Worm (Caenorhabditis elegans): ENCODE measurements around the gene ima-1.

The ima-1 gene

DNA sequence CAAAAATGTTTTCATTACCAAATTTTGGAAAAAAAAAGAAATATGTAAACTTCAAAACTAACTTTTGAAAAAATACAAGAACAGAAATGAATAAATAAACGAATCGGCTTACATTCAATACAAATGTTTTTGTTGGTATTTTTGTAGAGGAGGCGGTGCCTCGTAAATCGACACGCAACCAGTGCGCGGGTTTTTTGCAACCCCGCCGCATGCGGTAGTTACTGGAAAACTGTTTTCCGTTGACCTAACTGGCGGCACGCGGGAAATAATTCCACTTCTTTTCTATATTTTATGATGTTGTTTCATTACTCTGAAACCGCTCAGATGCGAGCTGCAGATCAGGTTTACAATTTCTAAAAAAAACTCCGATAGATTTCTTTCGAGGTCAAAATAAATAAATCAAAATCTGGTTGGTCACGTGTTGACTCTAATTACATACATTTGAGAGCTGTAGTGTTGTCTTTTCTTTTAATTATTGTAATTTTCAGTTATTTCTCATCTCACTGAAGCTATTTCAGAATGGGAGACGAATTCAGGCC, at the start of gene ima-1, which contains the start of gene dvc-1:
Gene ima-1, plus strand, starts transcription at position 489 of the 539 bp plus-strand sequence.
Gene dvc-1, minus strand, starts transcription at position 145 of the 539 bp plus-strand sequence.
- TF ChIP-seq unc-62 (GFP tag; optimal IDR thresholded peaks at IDR 0.05) (no peak), pha-4 (tag; optimal IDR thresholded peaks at IDR 0.05) (no peak), zip-8 (tag; optimal IDR thresholded peaks at IDR 0.05) (no peak), blmp-1 (tag; optimal IDR thresholded peaks at IDR 0.05) (peak; percentile 64), ztf-11 (tag; optimal IDR thresholded peaks at IDR 0.05) (peak; percentile 89), mls-2 (tag; optimal IDR thresholded peaks at IDR 0.05) (peak; percentile 87), ceh-83 (GFP tag; optimal IDR thresholded peaks at IDR 0.05) (peak; percentile 59), hlh-1 (tag; optimal IDR thresholded peaks at IDR 0.05) (peak; percentile 48), mep-1 (tag; optimal IDR thresholded peaks at IDR 0.05) (peak; percentile 75), sptf-1 (tag; optimal IDR thresholded peaks at IDR 0.05) (peak; percentile 89), elt-3 (tag; optimal IDR thresholded peaks at IDR 0.05) (no peak), drap-1 (GFP tag; optimal IDR thresholded peaks at IDR 0.05) (peak; percentile 69), nhr-2 (tag; optimal IDR thresholded peaks at IDR 0.05) (no peak), flh-1 (GFP tag; optimal IDR thresholded peaks at IDR 0.05) (no peak), nhr-12 (tag; optimal IDR thresholded peaks at IDR 0.05) (peak; percentile 56), unc-120 (tag; optimal IDR thresholded peaks at IDR 0.05; ENCODE audit: poor library complexity, severe bottlenecking) (peak; percentile 54), nhr-76 (tag; optimal IDR thresholded peaks at IDR 0.05) (peak; percentile 70), unc-39 (tag; optimal IDR thresholded peaks at IDR 0.05) (no peak), cnd-1 (tag; optimal IDR thresholded peaks at IDR 0.05) (peak; percentile 76), elt-1 (tag; optimal IDR thresholded peaks at IDR 0.05; ENCODE audit: borderline replicate concordance, insufficient read depth) (peak; percentile 2), snpc-4 (tag; optimal IDR thresholded peaks at IDR 0.05) (no peak), ces-1 (GFP tag; optimal IDR thresholded peaks at IDR 0.05) (peak; percentile 36), ceh-43 (GFP tag; optimal IDR thresholded peaks at IDR 0.05) (peak; percentile 82), lsy-2 (tag; optimal IDR thresholded peaks at IDR 0.05) (peak; percentile 56), tbx-8 (GFP tag; optimal IDR thresholded peaks at IDR 0.05) (no peak), nhr-237 (tag; optimal IDR thresholded peaks at IDR 0.05) (peak; percentile 61), mab-5 (tag; optimal IDR thresholded peaks at IDR 0.05) (no peak), ham-2 (GFP tag; optimal IDR thresholded peaks at IDR 0.05) (peak; percentile 14), lin-32 (GFP tag; optimal IDR thresholded peaks at IDR 0.05) (no peak), M03D4.4 (tag; optimal IDR thresholded peaks at IDR 0.05) (peak; percentile 78), bed-3 (GFP tag; optimal IDR thresholded peaks at IDR 0.05) (peak; percentile 44), nhr-28 (tag; optimal IDR thresholded peaks at IDR 0.05) (peak; percentile 8), sem-2 (GFP tag; optimal IDR thresholded peaks at IDR 0.05) (peak; percentile 65), ceh-39 (tag; optimal IDR thresholded peaks at IDR 0.05) (no peak), lin-13 (tag; optimal IDR thresholded peaks at IDR 0.05) (no peak)

- TF ChIP-seq unc-39 (tag; optimal IDR thresholded peaks at IDR 0.05) = no peak
- no peak for TF ChIP-seq ces-1 (GFP tag; optimal IDR thresholded peaks at IDR 0.05)
- no peak for TF ChIP-seq drap-1 (GFP tag; optimal IDR thresholded peaks at IDR 0.05)
- no peak for TF ChIP-seq nhr-12 (tag; optimal IDR thresholded peaks at IDR 0.05)
- no peak for TF ChIP-seq elt-3 (tag; optimal IDR thresholded peaks at IDR 0.05)
- TF ChIP-seq sptf-1 (tag; optimal IDR thresholded peaks at IDR 0.05) = no peak
- no peak for TF ChIP-seq unc-62 (GFP tag; optimal IDR thresholded peaks at IDR 0.05)
- TF ChIP-seq hlh-1 (tag; optimal IDR thresholded peaks at IDR 0.05) = no peak
- no peak for TF ChIP-seq nhr-237 (tag; optimal IDR thresholded peaks at IDR 0.05)
Measured at ce11 chrV:11190983-11191382, 48.5 kb upstream of the ima-1 start, which contains the start of gene lgc-49. TSS of gene lgc-49 (plus strand) at chrV:11191283.

DNA sequence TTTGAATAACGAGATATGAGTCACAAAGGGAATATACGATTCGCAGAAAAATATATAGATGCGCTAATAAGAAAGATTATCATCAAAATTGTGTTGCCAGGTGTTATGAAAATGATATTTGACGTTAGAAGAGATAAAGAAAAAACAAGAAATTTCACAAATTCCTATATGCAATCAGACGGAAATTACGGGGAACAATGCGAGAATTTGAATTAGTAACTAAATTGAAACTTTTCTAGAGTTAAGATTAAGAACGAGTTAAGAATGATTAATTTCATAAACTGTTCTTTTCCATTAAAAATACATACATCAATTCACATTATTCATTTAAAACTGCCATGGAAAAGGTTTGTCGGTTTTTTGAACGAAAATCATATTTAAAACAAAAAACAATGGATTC, 43.4 kb upstream of the ima-1 start, which contains the start of gene clc-6:
Gene clc-6, minus strand, starts transcription at position 101 of the 400 bp plus-strand sequence.
- TF ChIP-seq tbx-8 (GFP tag; optimal IDR thresholded peaks at IDR 0.05) = no peak
- TF ChIP-seq nhr-12 (tag; optimal IDR thresholded peaks at IDR 0.05) = no peak
- TF ChIP-seq sem-2 (GFP tag; optimal IDR thresholded peaks at IDR 0.05) = no peak
- TF ChIP-seq hlh-1 (tag; optimal IDR thresholded peaks at IDR 0.05) = no peak
- no peak for TF ChIP-seq nhr-237 (tag; optimal IDR thresholded peaks at IDR 0.05)
- TF ChIP-seq cnd-1 (tag; optimal IDR thresholded peaks at IDR 0.05) = no peak
- TF ChIP-seq drap-1 (GFP tag; optimal IDR thresholded peaks at IDR 0.05) = no peak
- TF ChIP-seq unc-62 (GFP tag; optimal IDR thresholded peaks at IDR 0.05) = no peak
- TF ChIP-seq ceh-43 (GFP tag; optimal IDR thresholded peaks at IDR 0.05) = no peak
- TF ChIP-seq elt-1 (tag; optimal IDR thresholded peaks at IDR 0.05; ENCODE audit: borderline replicate concordance, insufficient read depth) = no peak
- TF ChIP-seq unc-120 (tag; optimal IDR thresholded peaks at IDR 0.05; ENCODE audit: poor library complexity, severe bottlenecking) = no peak
- no peak for TF ChIP-seq unc-39 (tag; optimal IDR thresholded peaks at IDR 0.05)
- TF ChIP-seq elt-3 (tag; optimal IDR thresholded peaks at IDR 0.05) = no peak
- no peak for TF ChIP-seq mab-5 (tag; optimal IDR thresholded peaks at IDR 0.05)
- no peak for TF ChIP-seq blmp-1 (tag; optimal IDR thresholded peaks at IDR 0.05)
- no peak for TF ChIP-seq mls-2 (tag; optimal IDR thresholded peaks at IDR 0.05)
- no peak for TF ChIP-seq nhr-2 (tag; optimal IDR thresholded peaks at IDR 0.05)
- TF ChIP-seq bed-3 (GFP tag; optimal IDR thresholded peaks at IDR 0.05) = no peak
- no peak for TF ChIP-seq pha-4 (tag; optimal IDR thresholded peaks at IDR 0.05)
- no peak for TF ChIP-seq snpc-4 (tag; optimal IDR thresholded peaks at IDR 0.05)
